1 fruit fly cellular context compared by ENCODE assay signal in genomic region chrX:11792415-11793328, dm6.
A peak's percentile ranks its signal among the peaks of the same experiment; 100 is the strongest.
TF ChIP-seq lines count a peak whose summit lies in the region.

Gene CkIIbeta, plus strand, starts transcription at chrX:11792533.

TF ChIP-seq in whole organism, embryonic, 481 proteins besides CTCF, POLR2A, EP300 and RAD21 (continued from another document):
- TF ChIP-seq CG30431 (GFP tag; optimal IDR thresholded peaks at IDR 0.05; lab: Kevin White, UChicago) (no peak), CG9817 (tag; optimal IDR thresholded peaks at IDR 0.05; lab: Kevin White, UChicago) (peak; percentile 5), lab (GFP tag; optimal IDR thresholded peaks at IDR 0.05; lab: Kevin White, UChicago) (peak; percentile 23), CG14441 (GFP tag; IDR thresholded peaks at IDR 0.05; lab: Robert Waterston, UW) (peak; percentile 30; the same call in 1 of the 2 replicates), Six4 (GFP tag; optimal IDR thresholded peaks at IDR 0.05; lab: Kevin White, UChicago) (no peak), CG11696 (GFP tag; IDR thresholded peaks at IDR 0.05; lab: Robert Waterston, UW) (no peak), Lpt (GFP tag; optimal IDR thresholded peaks at IDR 0.05; lab: Kevin White, UChicago) (no peak), caup (GFP tag; optimal IDR thresholded peaks at IDR 0.05; lab: Kevin White, UChicago; ENCODE audit: severe bottlenecking) (no peak), Doc2 (GFP tag; IDR thresholded peaks at IDR 0.05; lab: Robert Waterston, UW) (no peak), CG14014 (GFP tag; IDR thresholded peaks at IDR 0.05; lab: Robert Waterston, UW) (no peak; the same call in 1 of the 2 replicates), otp (GFP tag; IDR thresholded peaks at IDR 0.05; lab: Robert Waterston, UW) (no peak), Rfx (GFP tag; IDR thresholded peaks at IDR 0.05; lab: Robert Waterston, UW) (peak; percentile 69), CG11723 (GFP tag; optimal IDR thresholded peaks at IDR 0.05; lab: Kevin White, UChicago) (no peak), CkIIα-i1 (GFP tag; IDR thresholded peaks at IDR 0.05; lab: Robert Waterston, UW) (no peak), peb (GFP tag; IDR thresholded peaks at IDR 0.05; lab: Robert Waterston, UW) (no peak), CG11093 (GFP tag; IDR thresholded peaks at IDR 0.05; lab: Robert Waterston, UW) (no peak), CG12236 (GFP tag; optimal IDR thresholded peaks at IDR 0.05; lab: Kevin White, UChicago) (no peak), tup (GFP tag; optimal IDR thresholded peaks at IDR 0.05; lab: Kevin White, UChicago) (no peak), CG15269 (tag; optimal IDR thresholded peaks at IDR 0.05; lab: Kevin White, UChicago) (no peak), CG7786 (GFP tag; optimal IDR thresholded peaks at IDR 0.05; lab: Kevin White, UChicago) (peak; percentile 49), dmrt99B (tag; optimal IDR thresholded peaks at IDR 0.05; lab: Kevin White, UChicago) (no peak), sqz (GFP tag; optimal IDR thresholded peaks at IDR 0.05; lab: Kevin White, UChicago) (peak; percentile 63), jumu (GFP tag; optimal IDR thresholded peaks at IDR 0.05; lab: Kevin White, UChicago) (peak; percentile 39), row (GFP tag; IDR thresholded peaks at IDR 0.05; lab: Robert Waterston, UW) (peak; percentile 72), Elba2 (GFP tag; optimal IDR thresholded peaks at IDR 0.05; lab: Kevin White, UChicago) (no peak), ham (GFP tag; IDR thresholded peaks at IDR 0.05; lab: Robert Waterston, UW) (no peak; the same call in 1 of the 2 replicates), aop (GFP tag; IDR thresholded peaks at IDR 0.05; lab: Robert Waterston, UW) (no peak)
